Fruit fly (Drosophila melanogaster) whole organism, embryonic: ENCODE results near the gene CG31808.

Source experiments
- Adf1 ChIP-seq: fragments of 200-800 bp; sonication (Bioruptor generic); IDR thresholded peaks from 2 replicates; pipeline ENCODE4 v1.3.6; 2022; ENCODE audit warnings: missing biosample characterization, missing genetic modification characterization
- Atf3 ChIP-seq: fragments of 200-800 bp; sonication (Bioruptor generic); optimal IDR thresholded peaks from 3 replicates; lab custom pipeline; 2016; ENCODE audit warnings: missing biosample characterization, missing genetic modification characterization
- Awh ChIP-seq: fragments of 200-800 bp; sonication (Bioruptor generic); IDR thresholded peaks from 2 replicates; pipeline ENCODE4, ENCODE4 v1.3.6; 2022; ENCODE audit warnings: missing biosample characterization, missing genetic modification characterization
- BEAF-32 ChIP-seq: fragments of 200-800 bp; sonication (Bioruptor generic); optimal IDR thresholded peaks from 3 replicates; lab custom pipeline; 2017; ENCODE audit warnings: missing biosample characterization, missing genetic modification characterization, mild to moderate bottlenecking, moderate library complexity, missing genetic modification reagents
- CG10274 ChIP-seq: fragments of 200-800 bp; sonication (Bioruptor generic); optimal IDR thresholded peaks from 3 replicates; lab custom pipeline; 2017; ENCODE audit warnings: missing biosample characterization, mild to moderate bottlenecking, missing genetic modification characterization
- CG10431 ChIP-seq: fragments of 200-800 bp; sonication (Bioruptor generic); optimal IDR thresholded peaks from 3 replicates; lab custom pipeline; 2018; ENCODE audit warnings: missing biosample characterization, mild to moderate bottlenecking, missing genetic modification characterization
- CG10543 ChIP-seq: fragments of 200-800 bp; sonication (Bioruptor generic); optimal IDR thresholded peaks from 3 replicates; lab custom pipeline; 2017; ENCODE audit warnings: missing biosample characterization, mild to moderate bottlenecking, missing genetic modification characterization, moderate library complexity
- CG10654 ChIP-seq: fragments of 200-800 bp; sonication (Bioruptor generic); optimal IDR thresholded peaks from 2 replicates; lab custom pipeline; 2016; ENCODE audit warnings: missing biosample characterization, missing genetic modification characterization
- CG13624 ChIP-seq: fragments of 200-800 bp; sonication (Bioruptor generic); optimal IDR thresholded peaks from 2 replicates; lab custom pipeline; 2016; ENCODE audit warnings: missing biosample characterization, missing genetic modification characterization
- CG14860 ChIP-seq: fragments of 200-800 bp; sonication (Bioruptor generic); IDR thresholded peaks from 3 replicates; pipeline ENCODE4 v1.3.6; 2022; ENCODE audit warnings: missing biosample characterization, missing genetic modification characterization; ENCODE audit not compliant: partially characterized antibody
- CG14965 ChIP-seq: fragments of 200-800 bp; sonication (Bioruptor generic); optimal IDR thresholded peaks from 2 replicates; lab custom pipeline; 2016; ENCODE audit warnings: missing biosample characterization, missing genetic modification characterization, borderline replicate concordance
- CG1602 ChIP-seq: fragments of 200-800 bp; sonication (Bioruptor generic); optimal IDR thresholded peaks from 3 replicates; lab custom pipeline; 2016; ENCODE audit warnings: missing biosample characterization, missing genetic modification characterization
- CG1832 ChIP-seq: fragments of 200-800 bp; sonication (Bioruptor generic); optimal IDR thresholded peaks from 2 replicates; lab custom pipeline; 2017; ENCODE audit warnings: missing biosample characterization, mild to moderate bottlenecking, missing genetic modification characterization, inconsistent platforms
- CG2712 ChIP-seq: fragments of 200-800 bp; optimal IDR thresholded peaks from 3 replicates; lab custom pipeline; 2019; ENCODE audit warnings: missing biosample characterization, mild to moderate bottlenecking, missing genetic modification characterization, moderate library complexity
- CG3065 ChIP-seq: fragments of 200-800 bp; sonication (Bioruptor generic); optimal IDR thresholded peaks from 2 replicates; lab custom pipeline; 2016; ENCODE audit warnings: missing biosample characterization, missing genetic modification characterization
- CG4820 ChIP-seq: fragments of 200-800 bp; sonication (Bioruptor generic); optimal IDR thresholded peaks from 3 replicates; lab custom pipeline; 2016; ENCODE audit warnings: missing biosample characterization, missing genetic modification characterization
- CG6683 ChIP-seq: fragments of 200-800 bp; sonication (Bioruptor generic); optimal IDR thresholded peaks from 2 replicates; lab custom pipeline; 2017; ENCODE audit warnings: missing biosample characterization, mild to moderate bottlenecking, missing genetic modification characterization, missing genetic modification reagents
- CG7928 ChIP-seq: fragments of 200-800 bp; sonication (Bioruptor generic); optimal IDR thresholded peaks from 2 replicates; lab custom pipeline; 2017; ENCODE audit warnings: missing biosample characterization, mild to moderate bottlenecking, missing genetic modification characterization
- CG8765 ChIP-seq: fragments of 200-800 bp; sonication (Bioruptor generic); IDR thresholded peaks from 2 replicates; pipeline ENCODE4 v1.3.6; 2022; ENCODE audit warnings: missing biosample characterization, missing genetic modification characterization
- CHES-1-like ChIP-seq: fragments of 200-800 bp; sonication (Bioruptor generic); optimal IDR thresholded peaks from 2 replicates; lab custom pipeline; 2016; ENCODE audit warnings: missing biosample characterization, missing genetic modification characterization
- D ChIP-seq, 2 experiments: fragments of 200-800 bp in 1 of 2; fragments of >200 bp in 1 of 2; sonication (Bioruptor generic) in 1 of 2; optimal IDR thresholded peaks; 2 replicates in 1 of 2; 3 replicates in 1 of 2; lab custom pipeline; 2017; ENCODE audit warnings: mild to moderate bottlenecking in 1 of 2, missing biosample characterization in 1 of 2, missing genetic modification characterization in 1 of 2, missing genetic modification reagents in 1 of 2
- D19A ChIP-seq: fragments of 200-800 bp; optimal IDR thresholded peaks from 3 replicates; lab custom pipeline; 2019; ENCODE audit warnings: missing biosample characterization, mild to moderate bottlenecking, missing genetic modification characterization, moderate library complexity
- Dip2 ChIP-seq: fragments of 200-800 bp; sonication (Bioruptor generic); IDR thresholded peaks from 2 replicates; pipeline ENCODE4 v1.3.6; 2022; ENCODE audit warnings: missing biosample characterization, missing genetic modification characterization
- Doc2 ChIP-seq: fragments of 200-800 bp; sonication (Bioruptor generic); IDR thresholded peaks from 2 replicates; pipeline ENCODE4 v1.3.6; 2022; ENCODE audit warnings: missing biosample characterization, missing genetic modification characterization
- Drgx ChIP-seq: fragments of 200-800 bp; sonication (Bioruptor generic); IDR thresholded peaks from 2 replicates; pipeline ENCODE4 v1.3.6; 2022; ENCODE audit warnings: missing biosample characterization, missing genetic modification characterization
- Fer1 ChIP-seq: fragments of 200-800 bp; sonication (Bioruptor generic); optimal IDR thresholded peaks from 2 replicates; lab custom pipeline; 2017; ENCODE audit warnings: missing biosample characterization, mild to moderate bottlenecking, missing genetic modification characterization
- HHEX ChIP-seq: fragments of 200-800 bp; sonication (Bioruptor generic); optimal IDR thresholded peaks from 3 replicates; lab custom pipeline; 2017; ENCODE audit warnings: missing biosample characterization, mild to moderate bottlenecking, missing genetic modification characterization, missing genetic modification reagents
- Hand ChIP-seq: fragments of 200-800 bp; sonication (Bioruptor generic); optimal IDR thresholded peaks from 2 replicates; lab custom pipeline; 2017; ENCODE audit warnings: mild to moderate bottlenecking, missing biosample characterization, missing genetic modification reagents, missing genetic modification characterization
- Oli ChIP-seq: fragments of 200-800 bp; sonication (Bioruptor generic); optimal IDR thresholded peaks from 2 replicates; lab custom pipeline; 2018; ENCODE audit warnings: missing biosample characterization, mild to moderate bottlenecking, missing genetic modification characterization, moderate library complexity
- PHDP ChIP-seq: fragments of 200-800 bp; sonication (Bioruptor generic); optimal IDR thresholded peaks from 3 replicates; lab custom pipeline; 2018; ENCODE audit warnings: missing biosample characterization, mild to moderate bottlenecking, missing genetic modification characterization, moderate library complexity
- Pdp1 ChIP-seq, 2 experiments: fragments of 200-800 bp; sonication (Bioruptor generic); optimal IDR thresholded peaks; 3 replicates each; lab custom pipeline; 2016; ENCODE audit warnings: missing biosample characterization in 2 of 2, missing genetic modification characterization in 2 of 2, mild to moderate bottlenecking in 1 of 2, moderate library complexity in 1 of 2
- chinmo ChIP-seq: fragments of 200-800 bp; sonication (Bioruptor generic); IDR thresholded peaks from 4 replicates; pipeline ENCODE4 v1.3.6; 2022; ENCODE audit warnings: missing biosample characterization, missing genetic modification characterization; ENCODE audit not compliant: partially characterized antibody
- cwo ChIP-seq: fragments of 200-800 bp; sonication (Bioruptor generic); optimal IDR thresholded peaks from 3 replicates; lab custom pipeline; 2017; ENCODE audit warnings: missing biosample characterization, missing genetic modification characterization, mild to moderate bottlenecking, moderate library complexity, missing genetic modification reagents
- dysf ChIP-seq: fragments of 200-800 bp; sonication (Bioruptor generic); IDR thresholded peaks from 3 replicates; pipeline ENCODE4 v1.3.6; 2022; ENCODE audit warnings: missing biosample characterization, missing genetic modification characterization
- fd3F ChIP-seq: fragments of 200-800 bp; sonication (Bioruptor generic); optimal IDR thresholded peaks from 2 replicates; lab custom pipeline; 2018; ENCODE audit warnings: missing biosample characterization, mild to moderate bottlenecking, missing genetic modification characterization, moderate library complexity
- ftz-f1 ChIP-seq: fragments of 200-800 bp; sonication (Bioruptor generic); optimal IDR thresholded peaks from 2 replicates; lab custom pipeline; 2016; ENCODE audit warnings: missing biosample characterization, missing genetic modification characterization
- h ChIP-seq: fragments of >200 bp; optimal IDR thresholded peaks from 2 replicates; lab custom pipeline; 2017
- knrl ChIP-seq: fragments of 200-800 bp; sonication (Bioruptor generic); IDR thresholded peaks from 3 replicates; pipeline ENCODE4 v1.3.6; 2022; ENCODE audit warnings: missing biosample characterization, missing genetic modification characterization; ENCODE audit not compliant: partially characterized antibody
- lab ChIP-seq: fragments of 200-800 bp; sonication (Bioruptor generic); optimal IDR thresholded peaks from 3 replicates; lab custom pipeline; 2017; ENCODE audit warnings: missing biosample characterization, missing genetic modification characterization, mild to moderate bottlenecking, moderate library complexity, missing genetic modification reagents
- mam ChIP-seq: fragments of 200-800 bp; sonication (Bioruptor generic); optimal IDR thresholded peaks from 3 replicates; lab custom pipeline; 2016; ENCODE audit warnings: missing biosample characterization, missing genetic modification characterization
- nau ChIP-seq: fragments of 200-800 bp; sonication (Bioruptor generic); optimal IDR thresholded peaks from 3 replicates; lab custom pipeline; 2017; ENCODE audit warnings: missing biosample characterization, mild to moderate bottlenecking, missing genetic modification characterization, missing genetic modification reagents
- odd ChIP-seq: fragments of 200-800 bp; sonication (Bioruptor generic); optimal IDR thresholded peaks from 2 replicates; lab custom pipeline; 2017; ENCODE audit warnings: missing biosample characterization, mild to moderate bottlenecking, missing genetic modification characterization
- onecut ChIP-seq: fragments of 200-800 bp; sonication (Bioruptor generic); IDR thresholded peaks from 2 replicates; pipeline ENCODE4 v1.3.6; 2022; ENCODE audit warnings: missing biosample characterization, missing genetic modification characterization
- prd ChIP-seq, 3 experiments: fragments of >200 bp in 2 of 3; fragments of 200-800 bp in 1 of 3; sonication (Bioruptor generic) in 1 of 3; optimal IDR thresholded peaks in 2 of 3; IDR thresholded peaks in 1 of 3; 2 replicates in 2 of 3; 3 replicates in 1 of 3; pipeline versions ENCODE4 v1.3.6 to Lab custom; 2017 to 2022; ENCODE audit warnings: missing biosample characterization in 1 of 3, missing genetic modification characterization in 1 of 3
- sens-2 ChIP-seq: fragments of 200-800 bp; sonication (Bioruptor generic); IDR thresholded peaks from 2 replicates; pipeline ENCODE4 v1.3.6; 2022; ENCODE audit warnings: missing biosample characterization, missing genetic modification characterization
- seq ChIP-seq: fragments of 200-800 bp; sonication (Bioruptor generic); IDR thresholded peaks from 2 replicates; pipeline ENCODE4 v1.3.6; 2022; ENCODE audit warnings: missing biosample characterization, missing genetic modification characterization
- sim ChIP-seq: fragments of 200-800 bp; sonication (Bioruptor generic); IDR thresholded peaks from 2 replicates; pipeline ENCODE4 v1.3.6; 2022; ENCODE audit warnings: missing biosample characterization, missing genetic modification characterization
- trem ChIP-seq: fragments of 200-800 bp; optimal IDR thresholded peaks from 3 replicates; lab custom pipeline; 2019; ENCODE audit warnings: missing biosample characterization, mild to moderate bottlenecking, missing genetic modification characterization, moderate library complexity

Gene CG31808

DNA sequence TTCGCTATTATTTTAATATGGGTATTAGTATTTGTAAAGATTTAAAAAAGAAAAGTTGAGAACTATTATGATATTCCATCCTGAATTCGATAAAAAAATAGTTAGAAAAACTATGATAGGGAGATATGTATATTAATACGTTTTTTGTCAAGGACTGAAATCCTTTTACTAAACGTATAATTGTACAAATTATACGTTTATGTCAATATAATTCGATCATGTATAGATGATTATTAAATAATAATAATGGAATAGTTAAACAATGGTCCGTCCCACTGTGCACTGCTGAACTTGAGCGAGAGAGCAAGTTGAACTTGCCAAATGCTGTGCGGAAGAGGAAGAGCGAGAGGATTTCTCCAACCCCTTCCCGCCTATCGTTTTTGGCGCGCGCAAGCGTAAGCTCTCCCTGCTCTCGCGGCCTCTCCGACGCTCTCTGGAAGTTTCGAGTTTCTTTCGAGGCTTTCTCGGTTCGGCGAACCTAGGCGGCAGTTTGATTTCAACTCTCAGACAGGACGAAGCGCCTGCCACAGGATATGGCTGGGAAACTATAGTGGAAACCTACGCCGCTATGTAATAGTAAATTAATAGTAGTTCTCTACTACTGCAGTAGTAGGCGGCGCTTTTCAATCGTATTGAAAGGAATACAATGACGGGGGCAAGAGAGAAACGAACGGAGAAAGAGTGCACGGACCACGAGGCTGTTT, 30.9 kb downstream of the CG31808 start (continued):
- TF ChIP-seq Oli (tag; lab: Kevin White, UChicago): peak; percentile 66
- TF ChIP-seq CG7928 (GFP tag; lab: Kevin White, UChicago): no peak
- TF ChIP-seq Fer1: peak; percentile 77
- no peak for TF ChIP-seq knrl (GFP tag; lab: Robert Waterston, UW)
- no peak for TF ChIP-seq mam (GFP tag; lab: Kevin White, UChicago)
- no peak for TF ChIP-seq CG4820 (GFP tag; lab: Kevin White, UChicago)
- TF ChIP-seq cwo (GFP tag; lab: Kevin White, UChicago): peak; percentile 75
- TF ChIP-seq ftz-f1 (GFP tag; lab: Kevin White, UChicago): no peak
- TF ChIP-seq Drgx: peak; percentile 26
- TF ChIP-seq CG14965 (GFP tag; lab: Kevin White, UChicago): no peak
- TF ChIP-seq CG10274 (GFP tag; lab: Kevin White, UChicago): no peak
- TF ChIP-seq CG10431 (GFP tag; lab: Kevin White, UChicago): no peak
- peak; percentile 8 for TF ChIP-seq CG1602 (GFP tag; lab: Kevin White, UChicago)
- no peak for TF ChIP-seq sens-2 (GFP tag; lab: Robert Waterston, UW)
- no peak for TF ChIP-seq Doc2
- no peak for TF ChIP-seq CG1832 (GFP tag; lab: Kevin White, UChicago)
- no peak for TF ChIP-seq Awh (GFP tag; lab: Robert Waterston, UW)
- no peak for TF ChIP-seq CHES-1-like
- TF ChIP-seq chinmo (GFP tag; lab: Robert Waterston, UW): no peak
- no peak for TF ChIP-seq CG14860 (GFP tag; lab: Robert Waterston, UW)
- no peak for TF ChIP-seq CG3065
- TF ChIP-seq fd3F: peak; percentile 56
- peak; percentile 67 for TF ChIP-seq CG2712 (tag; lab: Kevin White, UChicago)
- TF ChIP-seq Pdp1 (GFP tag; optimal IDR thresholded peaks at IDR 0.05; lab: Kevin White, UChicago): no peak
- TF ChIP-seq CG8765: no peak
- peak; percentile 24 for TF ChIP-seq CG10654 (GFP tag; lab: Kevin White, UChicago)
- peak; percentile 57 for TF ChIP-seq odd (GFP tag; lab: Kevin White, UChicago)
- peak; percentile 71 for TF ChIP-seq lab (GFP tag; lab: Kevin White, UChicago)
- no peak for TF ChIP-seq D (optimal IDR thresholded peaks at IDR 0.05; lab: Kevin White, UChicago)
- TF ChIP-seq D (GFP tag; optimal IDR thresholded peaks at IDR 0.05; lab: Kevin White, UChicago): peak; percentile 31
- no peak for TF ChIP-seq Dip2 (GFP tag; lab: Robert Waterston, UW)
- no peak for TF ChIP-seq sim (GFP tag; lab: Robert Waterston, UW)
- no peak for TF ChIP-seq Atf3
- TF ChIP-seq onecut (GFP tag; lab: Robert Waterston, UW): no peak
- TF ChIP-seq CG13624 (GFP tag; lab: Kevin White, UChicago): no peak
- TF ChIP-seq D19A: peak; percentile 63
- TF ChIP-seq PHDP (tag; lab: Kevin White, UChicago): peak; percentile 80
- TF ChIP-seq seq (GFP tag; lab: Robert Waterston, UW): no peak
- TF ChIP-seq h: no peak
- TF ChIP-seq Adf1 (GFP tag; lab: Robert Waterston, UW): no peak
- no peak for TF ChIP-seq prd (optimal IDR thresholded peaks at IDR 0.05; lab: Kevin White, UChicago)
- 0 out of 3 replicates have a peak, but pooled peaks have one; percentile 24 for TF ChIP-seq prd (GFP tag; IDR thresholded peaks at IDR 0.05; lab: Robert Waterston, UW)
- TF ChIP-seq trem: peak; percentile 49
- no peak for TF ChIP-seq nau
- TF ChIP-seq dysf (GFP tag; lab: Robert Waterston, UW): peak; percentile 50; the same call in 2 of the 3 replicates
- TF ChIP-seq BEAF-32 (GFP tag; lab: Kevin White, UChicago): no peak
- peak; percentile 59 for TF ChIP-seq HHEX (GFP tag; lab: Kevin White, UChicago)
- peak; percentile 72 for TF ChIP-seq Hand (GFP tag; lab: Kevin White, UChicago)
- TF ChIP-seq CG10543 (GFP tag; lab: Kevin White, UChicago): peak; percentile 40
- TF ChIP-seq CG6683 (GFP tag; lab: Kevin White, UChicago): peak; percentile 46
